Comparison of ENCODE assay signal across 1 fruit fly cellular context in genomic region chrX:6678635-6679501, dm6.
A peak's percentile ranks its signal among the peaks of the same experiment; 100 is the strongest.
TF ChIP-seq lines count a peak whose summit lies in the region.

ND-ASHI (minus strand) TSS chrX:6679118.

TF ChIP-seq in whole organism, embryonic, 481 proteins besides CTCF, POLR2A, EP300 and RAD21 (continued from another document):
- TF ChIP-seq ATbp (GFP tag; optimal IDR thresholded peaks at IDR 0.05; lab: Kevin White, UChicago) (peak; percentile 91), fd102C (GFP tag; optimal IDR thresholded peaks at IDR 0.05; lab: Kevin White, UChicago) (peak; percentile 15), Poxn (GFP tag; IDR thresholded peaks at IDR 0.05; lab: Robert Waterston, UW) (peak; percentile 89), CG7357 (GFP tag; IDR thresholded peaks at IDR 0.05; lab: Robert Waterston, UW) (peak; percentile 86), p53 (GFP tag; optimal IDR thresholded peaks at IDR 0.05; lab: Kevin White, UChicago) (peak; percentile 48), Sox100B (GFP tag; optimal IDR thresholded peaks at IDR 0.05; lab: Kevin White, UChicago) (peak; percentile 86), org-1 (GFP tag; optimal IDR thresholded peaks at IDR 0.05; lab: Kevin White, UChicago) (peak; percentile 93), CG16815 (GFP tag; optimal IDR thresholded peaks at IDR 0.05; lab: Kevin White, UChicago) (peak; percentile 90), sqz (GFP tag; optimal IDR thresholded peaks at IDR 0.05; lab: Kevin White, UChicago) (no peak), CG4328 (GFP tag; optimal IDR thresholded peaks at IDR 0.05; lab: Kevin White, UChicago) (peak; percentile 83), Dref (GFP tag; IDR thresholded peaks at IDR 0.05; lab: Robert Waterston, UW) (peak; percentile 45), ash1 (GFP tag; optimal IDR thresholded peaks at IDR 0.05; lab: Kevin White, UChicago) (peak; percentile 91), dan (GFP tag; IDR thresholded peaks at IDR 0.05; lab: Robert Waterston, UW) (peak; percentile 74), Gug (GFP tag; IDR thresholded peaks at IDR 0.05; lab: Robert Waterston, UW) (peak; percentile 95), CG10462 (GFP tag; optimal IDR thresholded peaks at IDR 0.05; lab: Kevin White, UChicago) (peak; percentile 73), CG12104 (GFP tag; optimal IDR thresholded peaks at IDR 0.05; lab: Kevin White, UChicago) (peak; percentile 90), Opbp (GFP tag; IDR thresholded peaks at IDR 0.05; lab: Robert Waterston, UW; ENCODE audit: partially characterized antibody) (no peak), NFAT (GFP tag; IDR thresholded peaks at IDR 0.05; lab: Robert Waterston, UW) (peak; percentile 96), unc-4 (GFP tag; IDR thresholded peaks at IDR 0.05; lab: Robert Waterston, UW; ENCODE audit: partially characterized antibody) (no peak), MTF-1 (GFP tag; optimal IDR thresholded peaks at IDR 0.05; lab: Kevin White, UChicago; ENCODE audit: borderline replicate concordance) (peak; percentile 89), CG6254 (GFP tag; optimal IDR thresholded peaks at IDR 0.05; lab: Kevin White, UChicago) (peak; percentile 90), nom (GFP tag; optimal IDR thresholded peaks at IDR 0.05; lab: Kevin White, UChicago) (peak; percentile 96), Asciz (GFP tag; optimal IDR thresholded peaks at IDR 0.05; lab: Kevin White, UChicago) (no peak), twi (tag; optimal IDR thresholded peaks at IDR 0.05; lab: Kevin White, UChicago) (peak; percentile 73), CG11085 (GFP tag; IDR thresholded peaks at IDR 0.05; lab: Robert Waterston, UW) (peak; percentile 94), nau (GFP tag; optimal IDR thresholded peaks at IDR 0.05; lab: Kevin White, UChicago) (no peak), sens-2 (GFP tag; IDR thresholded peaks at IDR 0.05; lab: Robert Waterston, UW) (peak; percentile 95), Atf-2 (GFP tag; optimal IDR thresholded peaks at IDR 0.05; lab: Kevin White, UChicago) (peak; percentile 88), Gsc (GFP tag; IDR thresholded peaks at IDR 0.05; lab: Robert Waterston, UW) (peak; percentile 84), Pdp1 (GFP tag; optimal IDR thresholded peaks at IDR 0.05; lab: Kevin White, UChicago) (peak; percentile 95), gce (GFP tag; IDR thresholded peaks at IDR 0.05; lab: Robert Waterston, UW) (peak; percentile 93), HHEX (GFP tag; optimal IDR thresholded peaks at IDR 0.05; lab: Kevin White, UChicago) (peak; percentile 96)
